Worm (Caenorhabditis elegans): ENCODE results near the gene uev-2.
A peak's percentile ranks its signal among the peaks of the same experiment; 100 is the strongest.

Gene uev-2

DNA sequence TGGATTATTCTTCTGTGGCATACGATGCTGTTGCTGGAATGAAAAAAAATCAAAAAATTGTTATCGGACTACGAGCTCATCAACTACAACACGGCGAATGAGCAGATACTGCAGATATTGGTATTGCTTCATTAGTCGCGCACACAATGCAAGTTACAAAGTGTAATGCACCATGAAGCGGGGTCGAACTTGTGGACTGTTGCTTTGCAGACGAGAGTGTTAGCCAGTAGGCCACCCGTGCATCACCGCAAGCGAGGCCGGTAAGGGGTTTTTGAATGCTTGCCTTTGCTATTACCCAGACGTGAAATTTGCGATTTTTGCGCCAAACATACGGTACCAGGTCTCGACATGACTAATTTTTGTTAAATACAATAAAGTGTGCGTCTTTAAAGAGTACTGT lies 19.1 kb downstream of the uev-2 start (continued):
- TF ChIP-seq F22D6.2 (tag; optimal IDR thresholded peaks at IDR 0.05) (peak; percentile 64), ztf-26 (tag; optimal IDR thresholded peaks at IDR 0.05) (peak; percentile 77), snpc-3.4 (tag; optimal IDR thresholded peaks at IDR 0.05) (peak; percentile 72), cebp-1 (GFP tag; IDR thresholded peaks at IDR 0.05) (0 out of 2 replicates have a peak, but pooled peaks have one; percentile 48), cebp-1 (tag; optimal IDR thresholded peaks at IDR 0.05) (peak; percentile 76), attf-6 (GFP tag; IDR thresholded peaks at IDR 0.05) (0 out of 2 replicates have a peak, but pooled peaks have one; percentile 72), Y67H2A.10 (GFP tag; conservative IDR thresholded peaks at IDR 0.05) (no peak), mel-28 (tag; optimal IDR thresholded peaks at IDR 0.05; ENCODE audit: borderline replicate concordance) (no peak), zim-3 (tag; optimal IDR thresholded peaks at IDR 0.05) (peak; percentile 87), sea-2 (GFP tag; IDR thresholded peaks at IDR 0.05) (no peak), bed-2 (GFP tag; IDR thresholded peaks at IDR 0.05) (0 out of 2 replicates have a peak, but pooled peaks have one; percentile 46), dox-1 (GFP tag; IDR thresholded peaks at IDR 0.05) (peak; percentile 84), lin-40 (tag; optimal IDR thresholded peaks at IDR 0.05) (peak; percentile 80), lin-35 (GFP tag; optimal IDR thresholded peaks at IDR 0.05) (peak in 1 of 3 experiments; percentile 57), T07F8.4 (tag; optimal IDR thresholded peaks at IDR 0.05) (peak; percentile 87), F49E8.2 (tag; optimal IDR thresholded peaks at IDR 0.05; ENCODE audit: insufficient read depth) (peak; percentile 91), sdz-38 (tag; optimal IDR thresholded peaks at IDR 0.05) (no peak), F52B5.7 (tag; optimal IDR thresholded peaks at IDR 0.05) (peak; percentile 94), C06A6.2 (GFP tag; conservative IDR thresholded peaks at IDR 0.05) (no peak), Y53G8AR.9 (GFP tag; conservative IDR thresholded peaks at IDR 0.05) (peak; percentile 68), dpl-1 (GFP tag; optimal IDR thresholded peaks at IDR 0.05) (no peak), rec-8 (tag; optimal IDR thresholded peaks at IDR 0.05) (peak; percentile 77 to 91), egl-44 (GFP tag; IDR thresholded peaks at IDR 0.05) (peak; percentile 82; the same call in 1 of the 2 replicates), mcd-1 (GFP tag; IDR thresholded peaks at IDR 0.05) (peak; percentile 74), Y56A3A.18 (GFP tag; IDR thresholded peaks at IDR 0.05) (peak; percentile 92), F39B2.1 (GFP tag; IDR thresholded peaks at IDR 0.05) (peak; percentile 69; the same call in 1 of the 2 replicates), mxl-1 (tag; optimal IDR thresholded peaks at IDR 0.05) (peak; percentile 73), B0261.1 (tag; optimal IDR thresholded peaks at IDR 0.05) (peak; percentile 89), B0336.3 (GFP tag; IDR thresholded peaks at IDR 0.05) (peak; percentile 73; the same call in 1 of the 2 replicates), fkh-3 (tag; optimal IDR thresholded peaks at IDR 0.05) (peak; percentile 59), madf-3 (GFP tag; IDR thresholded peaks at IDR 0.05) (peak; percentile 67; the same call in 1 of the 2 replicates), mes-4 (tag; optimal IDR thresholded peaks at IDR 0.05) (peak; percentile 87), nfya-2 (GFP tag; IDR thresholded peaks at IDR 0.05) (0 out of 2 replicates have a peak, but pooled peaks have one; percentile 67), akir-1 (GFP tag; optimal IDR thresholded peaks at IDR 0.05) (no peak), F23B12.7 (tag; optimal IDR thresholded peaks at IDR 0.05; ENCODE audit: insufficient read depth) (peak; percentile 91), hlh-26 (GFP tag; conservative IDR thresholded peaks at IDR 0.05) (no peak), athp-1 (tag; optimal IDR thresholded peaks at IDR 0.05) (peak; percentile 93), madf-6 (GFP tag; IDR thresholded peaks at IDR 0.05) (peak; percentile 77), ccch-3 (GFP tag; optimal IDR thresholded peaks at IDR 0.05) (no peak), hsf-1 (GFP tag; IDR thresholded peaks at IDR 0.05) (peak; percentile 33; the same call in 1 of the 2 replicates), aptf-3 (GFP tag; IDR thresholded peaks at IDR 0.05) (peak; percentile 64; the same call in 1 of the 2 replicates), nhr-90 (tag; optimal IDR thresholded peaks at IDR 0.05) (peak; percentile 92), nhr-179 (tag; optimal IDR thresholded peaks at IDR 0.05) (peak; percentile 60), ztf-6 (GFP tag; IDR thresholded peaks at IDR 0.05) (0 out of 2 replicates have a peak, but pooled peaks have one; percentile 31), efl-1 (GFP tag; optimal IDR thresholded peaks at IDR 0.05) (no peak), attf-3 (GFP tag; conservative IDR thresholded peaks at IDR 0.05) (peak; percentile 56; the same call in 1 of the 2 replicates), snpc-1.3 (tag; optimal IDR thresholded peaks at IDR 0.05; ENCODE audit: insufficient read depth) (peak; percentile 86)
